Fruit fly (Drosophila melanogaster) whole organism, embryonic: ENCODE results near the gene CG11085.

Experiments used
- ATbp ChIP-seq: fragments of 200-800 bp; sonication (Bioruptor generic); optimal IDR thresholded peaks from 2 replicates; lab custom pipeline; 2017; ENCODE audit warnings: missing biosample characterization, mild to moderate bottlenecking, missing genetic modification characterization, missing genetic modification reagents
- Atf-2 ChIP-seq: fragments of 200-800 bp; sonication (Bioruptor generic); optimal IDR thresholded peaks from 2 replicates; lab custom pipeline; 2016; ENCODE audit warnings: missing biosample characterization, missing genetic modification characterization
- C15 ChIP-seq: fragments of 200-800 bp; sonication (Bioruptor generic); IDR thresholded peaks from 3 replicates; pipeline ENCODE4 v1.3.6; 2022; ENCODE audit warnings: missing biosample characterization, missing genetic modification characterization
- CG10147 ChIP-seq: fragments of 200-800 bp; sonication (Bioruptor generic); optimal IDR thresholded peaks from 2 replicates; lab custom pipeline; 2019; ENCODE audit warnings: missing biosample characterization, mild to moderate bottlenecking, missing genetic modification characterization, moderate library complexity
- CG10543 ChIP-seq: fragments of 200-800 bp; sonication (Bioruptor generic); optimal IDR thresholded peaks from 3 replicates; lab custom pipeline; 2017; ENCODE audit warnings: missing biosample characterization, mild to moderate bottlenecking, missing genetic modification characterization, moderate library complexity
- CG11085 ChIP-seq: fragments of 200-800 bp; sonication (Bioruptor generic); IDR thresholded peaks from 2 replicates; pipeline ENCODE4 v1.3.6; 2022; ENCODE audit warnings: missing biosample characterization, missing genetic modification characterization
- CG1647 ChIP-seq: fragments of 200-800 bp; sonication (Bioruptor generic); optimal IDR thresholded peaks from 3 replicates; lab custom pipeline; 2016; ENCODE audit warnings: missing biosample characterization, missing genetic modification characterization
- CG17328 ChIP-seq: fragments of 200-800 bp; sonication (Bioruptor generic); IDR thresholded peaks from 2 replicates; pipeline ENCODE4 v1.3.6; 2022; ENCODE audit warnings: missing biosample characterization, missing genetic modification characterization
- CG30020 ChIP-seq: fragments of 200-800 bp; optimal IDR thresholded peaks from 2 replicates; lab custom pipeline; 2019; ENCODE audit warnings: missing biosample characterization, mild to moderate bottlenecking, missing genetic modification characterization, moderate library complexity
- CG32767 ChIP-seq: fragments of 200-800 bp; sonication (Bioruptor generic); IDR thresholded peaks from 2 replicates; pipeline ENCODE4 v1.3.6; 2022; ENCODE audit warnings: missing biosample characterization, missing genetic modification characterization
- CG42726 ChIP-seq: fragments of 200-800 bp; sonication (Bioruptor generic); IDR thresholded peaks from 2 replicates; pipeline ENCODE4 v1.3.6; 2022; ENCODE audit warnings: missing biosample characterization, missing genetic modification characterization; ENCODE audit not compliant: partially characterized antibody
- CG6272 ChIP-seq: fragments of 200-800 bp; sonication (Bioruptor generic); IDR thresholded peaks from 2 replicates; pipeline ENCODE4 v1.3.6; 2022; ENCODE audit warnings: missing biosample characterization, missing genetic modification characterization
- CG6813 ChIP-seq: fragments of 200-800 bp; sonication (Bioruptor generic); optimal IDR thresholded peaks from 2 replicates; lab custom pipeline; 2017; ENCODE audit warnings: missing biosample characterization, missing genetic modification characterization, mild to moderate bottlenecking, moderate library complexity, missing genetic modification reagents
- CG9797 ChIP-seq: fragments of 200-800 bp; sonication (Bioruptor generic); optimal IDR thresholded peaks from 3 replicates; lab custom pipeline; 2018; ENCODE audit warnings: missing biosample characterization, mild to moderate bottlenecking, missing genetic modification characterization
- CrebB ChIP-seq: fragments of 200-800 bp; sonication (Bioruptor generic); optimal IDR thresholded peaks from 3 replicates; lab custom pipeline; 2018; ENCODE audit warnings: missing biosample characterization, mild to moderate bottlenecking, missing genetic modification characterization
- Dip2 ChIP-seq: fragments of 200-800 bp; sonication (Bioruptor generic); IDR thresholded peaks from 2 replicates; pipeline ENCODE4 v1.3.6; 2022; ENCODE audit warnings: missing biosample characterization, missing genetic modification characterization
- Dip3 ChIP-seq: fragments of 200-800 bp; sonication (Bioruptor generic); optimal IDR thresholded peaks from 3 replicates; lab custom pipeline; 2016; ENCODE audit warnings: missing biosample characterization, missing genetic modification characterization
- Dll ChIP-seq: fragments of 200-800 bp; sonication (Bioruptor generic); IDR thresholded peaks from 4 replicates; pipeline ENCODE4 v1.3.6; 2022; ENCODE audit warnings: missing biosample characterization, missing genetic modification characterization; ENCODE audit not compliant: partially characterized antibody
- Dref ChIP-seq: fragments of 200-800 bp; sonication (Bioruptor generic); IDR thresholded peaks from 2 replicates; pipeline ENCODE4 v1.3.6; 2022; ENCODE audit warnings: missing biosample characterization, missing genetic modification characterization
- Fer2 ChIP-seq: fragments of 200-800 bp; sonication (Bioruptor generic); optimal IDR thresholded peaks from 2 replicates; lab custom pipeline; 2018; ENCODE audit warnings: missing biosample characterization, mild to moderate bottlenecking, missing genetic modification characterization, moderate library complexity
- Fer3 ChIP-seq: fragments of 200-800 bp; sonication (Bioruptor generic); optimal IDR thresholded peaks from 2 replicates; lab custom pipeline; 2018; ENCODE audit warnings: missing biosample characterization, mild to moderate bottlenecking, missing genetic modification characterization, moderate library complexity
- Gsc ChIP-seq: fragments of 200-800 bp; sonication (Bioruptor generic); IDR thresholded peaks from 2 replicates; pipeline ENCODE4 v1.3.6; 2022; ENCODE audit warnings: missing biosample characterization, missing genetic modification characterization
- Hey ChIP-seq: fragments of 200-800 bp; sonication (Bioruptor generic); optimal IDR thresholded peaks from 3 replicates; lab custom pipeline; 2018; ENCODE audit warnings: missing biosample characterization, mild to moderate bottlenecking, missing genetic modification characterization
- HmgD ChIP-seq: fragments of 200-800 bp; sonication (Bioruptor generic); optimal IDR thresholded peaks from 3 replicates; lab custom pipeline; 2016; ENCODE audit warnings: missing biosample characterization, missing genetic modification characterization
- Hr78 ChIP-seq, 2 experiments: fragments of 200-800 bp in 1 of 2; fragments of >200 bp in 1 of 2; sonication (Bioruptor generic) in 1 of 2; optimal IDR thresholded peaks; 2 replicates each; lab custom pipeline; 2017 to 2019; ENCODE audit warnings: missing biosample characterization in 2 of 2, missing genetic modification characterization in 2 of 2, mild to moderate bottlenecking in 1 of 2, moderate library complexity in 1 of 2
- MBD-R2 ChIP-seq: fragments of 200-800 bp; sonication (Bioruptor generic); IDR thresholded peaks from 2 replicates; pipeline ENCODE4 v1.3.6; 2022; ENCODE audit warnings: missing biosample characterization, missing genetic modification characterization
- Myb ChIP-seq: fragments of 200-800 bp; sonication (Bioruptor generic); optimal IDR thresholded peaks from 2 replicates; lab custom pipeline; 2016; ENCODE audit warnings: missing biosample characterization, missing genetic modification characterization
- Oaz ChIP-seq: fragments of 200-800 bp; sonication (Bioruptor generic); IDR thresholded peaks from 2 replicates; pipeline ENCODE4 v1.3.6; 2022; ENCODE audit warnings: missing biosample characterization, missing genetic modification characterization
- Opbp ChIP-seq: fragments of 200-800 bp; sonication (Bioruptor generic); IDR thresholded peaks from 3 replicates; pipeline ENCODE4 v1.3.6; 2022; ENCODE audit warnings: missing biosample characterization, missing genetic modification characterization; ENCODE audit not compliant: partially characterized antibody
- Taf1 ChIP-seq: fragments of 200-800 bp; sonication (Bioruptor generic); IDR thresholded peaks from 2 replicates; pipeline ENCODE4 v1.3.6; 2022; ENCODE audit warnings: missing biosample characterization, missing genetic modification characterization
- Tbp ChIP-seq: fragments of >200 bp; optimal IDR thresholded peaks from 2 replicates; lab custom pipeline; 2018; ENCODE audit warnings: missing biosample characterization, missing genetic modification characterization
- bbx ChIP-seq: fragments of 200-800 bp; sonication (Bioruptor generic); IDR thresholded peaks from 2 replicates; pipeline ENCODE4 v1.3.6; 2022; ENCODE audit warnings: missing biosample characterization, missing genetic modification characterization; ENCODE audit not compliant: partially characterized antibody
- cas ChIP-seq: fragments of 200-800 bp; sonication (Bioruptor generic); IDR thresholded peaks from 2 replicates; pipeline ENCODE4 v1.3.6; 2022; ENCODE audit warnings: missing biosample characterization, missing genetic modification characterization
- chn ChIP-seq: fragments of 200-800 bp; sonication (Bioruptor generic); optimal IDR thresholded peaks from 2 replicates; lab custom pipeline; 2016; ENCODE audit warnings: missing biosample characterization, missing genetic modification characterization
- dati ChIP-seq: fragments of 200-800 bp; sonication (Bioruptor generic); IDR thresholded peaks from 2 replicates; pipeline ENCODE4 v1.3.6; 2022; ENCODE audit warnings: missing biosample characterization, missing genetic modification characterization
- dysf ChIP-seq: fragments of 200-800 bp; sonication (Bioruptor generic); IDR thresholded peaks from 3 replicates; pipeline ENCODE4 v1.3.6; 2022; ENCODE audit warnings: missing biosample characterization, missing genetic modification characterization
- emc ChIP-seq: fragments of 200-800 bp; sonication (Bioruptor generic); optimal IDR thresholded peaks from 2 replicates; lab custom pipeline; 2016; ENCODE audit warnings: missing biosample characterization, missing genetic modification characterization
- fu2 ChIP-seq: fragments of 200-800 bp; sonication (Bioruptor generic); optimal IDR thresholded peaks from 2 replicates; lab custom pipeline; 2016; ENCODE audit warnings: missing biosample characterization, missing genetic modification characterization
- grau ChIP-seq: fragments of 200-800 bp; optimal IDR thresholded peaks from 3 replicates; lab custom pipeline; 2019; ENCODE audit warnings: missing biosample characterization, mild to moderate bottlenecking, missing genetic modification characterization, moderate library complexity
- ind ChIP-seq: fragments of 200-800 bp; sonication (Bioruptor generic); optimal IDR thresholded peaks from 3 replicates; lab custom pipeline; 2016; ENCODE audit warnings: missing biosample characterization, missing genetic modification characterization
- jing ChIP-seq: fragments of 200-800 bp; sonication (Bioruptor generic); optimal IDR thresholded peaks from 2 replicates; lab custom pipeline; 2018; ENCODE audit warnings: missing biosample characterization, mild to moderate bottlenecking, missing genetic modification characterization
- maf-S ChIP-seq: fragments of 200-800 bp; sonication (Bioruptor generic); optimal IDR thresholded peaks from 2 replicates; lab custom pipeline; 2016; ENCODE audit warnings: missing biosample characterization, missing genetic modification characterization
- nerfin-2 ChIP-seq: fragments of 200-800 bp; sonication (Bioruptor generic); IDR thresholded peaks from 2 replicates; pipeline ENCODE4 v1.3.6; 2022; ENCODE audit warnings: missing biosample characterization, missing genetic modification characterization; ENCODE audit not compliant: partially characterized antibody
- nmo ChIP-seq: fragments of 200-800 bp; sonication (Bioruptor generic); optimal IDR thresholded peaks from 2 replicates; lab custom pipeline; 2018; ENCODE audit warnings: missing biosample characterization, mild to moderate bottlenecking, missing genetic modification characterization, moderate library complexity
- so ChIP-seq: fragments of 200-800 bp; sonication (Bioruptor generic); IDR thresholded peaks from 3 replicates; pipeline ENCODE4 v1.3.6; 2022; ENCODE audit warnings: missing biosample characterization, missing genetic modification characterization
- stc ChIP-seq: fragments of 200-800 bp; sonication (Bioruptor generic); IDR thresholded peaks from 2 replicates; pipeline ENCODE4 v1.3.6; 2022; ENCODE audit warnings: missing biosample characterization, missing genetic modification characterization
- sug ChIP-seq: fragments of 200-800 bp; optimal IDR thresholded peaks from 2 replicates; lab custom pipeline; 2019; ENCODE audit warnings: missing biosample characterization, mild to moderate bottlenecking, missing genetic modification characterization, moderate library complexity
- tll ChIP-seq, 2 experiments: fragments of 200-800 bp in 1 of 2; fragments of >200 bp in 1 of 2; sonication (Bioruptor generic) in 1 of 2; optimal IDR thresholded peaks; 2 replicates each; lab custom pipeline; 2017 to 2019; ENCODE audit warnings: missing biosample characterization in 2 of 2, missing genetic modification characterization in 2 of 2, mild to moderate bottlenecking in 1 of 2, moderate library complexity in 1 of 2
- usp ChIP-seq: fragments of >200 bp; optimal IDR thresholded peaks from 2 replicates; lab custom pipeline; 2017; ENCODE audit warnings: missing biosample characterization, missing genetic modification characterization

Gene CG11085

DNA sequence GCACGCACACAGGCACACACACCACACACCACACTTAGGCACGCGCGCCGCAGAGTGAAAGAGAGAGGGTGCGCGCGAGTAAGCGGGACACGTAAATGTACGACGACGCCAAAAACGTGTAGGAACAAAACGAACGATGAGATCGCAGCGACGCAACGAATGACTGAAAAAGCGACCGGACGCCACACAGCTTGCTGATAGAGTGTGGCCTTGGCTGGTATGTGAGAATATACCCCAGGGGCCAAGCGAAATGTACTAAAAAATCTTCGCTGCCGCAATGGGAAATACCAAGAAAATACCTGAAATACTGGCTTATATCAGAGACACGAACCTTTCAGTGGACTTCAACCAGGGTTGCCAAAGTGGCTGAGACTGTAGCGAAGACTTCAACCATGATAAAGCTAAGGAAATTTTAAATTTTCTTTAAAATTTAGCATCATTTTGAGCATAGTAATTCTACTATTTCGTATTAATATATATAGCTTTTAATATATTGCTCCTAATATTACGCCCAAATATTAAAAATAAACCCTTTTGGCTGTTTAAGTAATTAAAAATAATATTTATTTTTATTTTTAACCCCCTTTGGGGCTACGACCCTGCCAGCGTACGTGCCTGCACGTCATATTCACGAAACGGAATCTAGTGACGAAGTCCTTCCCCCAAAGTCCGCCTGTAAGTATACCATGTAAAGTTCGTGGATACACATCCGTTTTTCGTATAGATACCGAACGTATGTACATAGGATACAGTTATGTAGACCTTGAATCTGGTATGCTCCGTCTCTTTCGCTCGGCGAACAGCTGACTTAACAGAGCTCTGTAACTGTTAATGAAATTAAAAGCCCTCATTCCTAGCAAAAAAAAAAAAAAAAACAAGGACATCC is 32.9 kb upstream of the CG11085 start, which contains the start of gene Pits (continued):
- peak; percentile 42; the same call in 1 of the 2 replicates for TF ChIP-seq Dref (GFP tag; lab: Robert Waterston, UW)
- no peak; the same call in 1 of the 2 replicates for TF ChIP-seq MBD-R2 (GFP tag; lab: Robert Waterston, UW)
- peak; percentile 11; the same call in 1 of the 2 replicates for TF ChIP-seq Oaz (GFP tag; lab: Robert Waterston, UW)
- peak; percentile 65 for TF ChIP-seq sug (tag; lab: Kevin White, UChicago)
- no peak for TF ChIP-seq Dip2 (GFP tag; lab: Robert Waterston, UW)
- peak; percentile 49 for TF ChIP-seq maf-S (GFP tag; lab: Kevin White, UChicago)
- peak; percentile 16 for TF ChIP-seq chn (GFP tag; lab: Kevin White, UChicago)
- no peak for TF ChIP-seq Fer2
- TF ChIP-seq Atf-2 (GFP tag; lab: Kevin White, UChicago): peak; percentile 12
- TF ChIP-seq fu2 (GFP tag; lab: Kevin White, UChicago): no peak
- peak; percentile 98 for TF ChIP-seq CG9797 (GFP tag; lab: Kevin White, UChicago)
- peak; percentile 75 for TF ChIP-seq Myb (GFP tag; lab: Kevin White, UChicago)
- peak; percentile 72; the same call in 1 of the 2 replicates for TF ChIP-seq CG32767 (GFP tag; lab: Robert Waterston, UW)
- peak; percentile 25 for TF ChIP-seq Fer3 (tag; lab: Kevin White, UChicago)
- peak; percentile 71 for TF ChIP-seq bbx
- no peak for TF ChIP-seq dati (GFP tag; lab: Robert Waterston, UW)
- TF ChIP-seq Opbp (GFP tag; lab: Robert Waterston, UW): peak; percentile 53; the same call in 2 of the 3 replicates
- no peak for TF ChIP-seq Taf1 (GFP tag; lab: Robert Waterston, UW)
- TF ChIP-seq Gsc (GFP tag; lab: Robert Waterston, UW): no peak
- no peak for TF ChIP-seq so
- TF ChIP-seq grau (tag; lab: Kevin White, UChicago): peak; percentile 56
- TF ChIP-seq CG11085 (GFP tag; lab: Robert Waterston, UW): peak; percentile 66
- peak; percentile 68 for TF ChIP-seq HmgD (GFP tag; lab: Kevin White, UChicago)
- no peak; the same call in 1 of the 2 replicates for TF ChIP-seq stc (GFP tag; lab: Robert Waterston, UW)
- no peak for TF ChIP-seq Dip3 (GFP tag; lab: Kevin White, UChicago)
- TF ChIP-seq Tbp (GFP tag; lab: Kevin White, UChicago): no peak
- peak; percentile 64 for TF ChIP-seq CG6813 (GFP tag; lab: Kevin White, UChicago)
- TF ChIP-seq CrebB (tag; lab: Kevin White, UChicago): peak; percentile 82
- no peak for TF ChIP-seq tll (GFP tag; optimal IDR thresholded peaks at IDR 0.05; lab: Kevin White, UChicago)
- TF ChIP-seq CG1647 (GFP tag; lab: Kevin White, UChicago): peak; percentile 1
- TF ChIP-seq ind (GFP tag; lab: Kevin White, UChicago): no peak
- TF ChIP-seq nmo: peak; percentile 54
- TF ChIP-seq emc (GFP tag; lab: Kevin White, UChicago): no peak
- peak; percentile 73 for TF ChIP-seq Hey
- TF ChIP-seq ATbp: no peak
- TF ChIP-seq CG42726 (GFP tag; lab: Robert Waterston, UW): peak; percentile 80
- TF ChIP-seq Dll (GFP tag; lab: Robert Waterston, UW): no peak
- peak; percentile 42 for TF ChIP-seq CG30020 (tag; lab: Kevin White, UChicago)
- TF ChIP-seq dysf: peak; percentile 55; the same call in 2 of the 3 replicates
- no peak for TF ChIP-seq CG17328 (GFP tag; lab: Robert Waterston, UW)
- peak; percentile 92 for TF ChIP-seq CG10543 (GFP tag; lab: Kevin White, UChicago)
- no peak for TF ChIP-seq nerfin-2 (GFP tag; lab: Robert Waterston, UW)
- TF ChIP-seq Hr78 (GFP tag; optimal IDR thresholded peaks at IDR 0.05; lab: Kevin White, UChicago): no peak
- TF ChIP-seq usp (GFP tag; lab: Kevin White, UChicago): no peak
- TF ChIP-seq cas (GFP tag; lab: Robert Waterston, UW): no peak; the same call in 1 of the 2 replicates
- TF ChIP-seq C15 (GFP tag; lab: Robert Waterston, UW): no peak
- TF ChIP-seq CG10147: peak; percentile 35
- no peak for TF ChIP-seq CG6272 (GFP tag; lab: Robert Waterston, UW)
- no peak for TF ChIP-seq jing (GFP tag; lab: Kevin White, UChicago)
